Worm (Caenorhabditis elegans): ENCODE results near the gene abhd-3.2.

DNA sequence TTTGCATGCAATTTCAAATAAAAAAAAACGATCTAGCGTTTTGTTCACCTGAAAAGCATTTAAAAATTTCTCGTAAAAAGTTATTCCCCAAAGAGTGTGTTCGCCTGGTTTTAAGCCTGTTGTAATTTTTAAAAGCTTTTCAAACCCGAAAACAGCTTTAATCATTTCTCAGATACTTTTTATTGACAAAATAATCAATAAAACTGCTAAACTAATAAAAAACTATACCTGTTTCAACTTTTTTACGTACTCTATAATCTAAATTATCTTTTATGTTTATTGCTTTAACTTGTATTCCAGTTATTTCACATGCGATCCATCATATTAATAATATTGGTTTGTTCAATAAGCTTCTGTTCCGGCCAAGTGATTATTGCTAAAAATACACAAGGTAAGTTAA lies 26.2 kb upstream of the abhd-3.2 start, which contains the start of gene cutl-21:
- TF ChIP-seq chd-7 (tag; optimal IDR thresholded peaks at IDR 0.05) (no peak), ztf-28 (GFP tag; IDR thresholded peaks at IDR 0.05) (no peak), unc-62 (GFP tag; optimal IDR thresholded peaks at IDR 0.05) (no peak), lsy-27 (tag; optimal IDR thresholded peaks at IDR 0.05; ENCODE audit: borderline replicate concordance, insufficient read depth) (no peak), let-526 (GFP tag; IDR thresholded peaks at IDR 0.05) (no peak), snpc-1.1 (tag; optimal IDR thresholded peaks at IDR 0.05; ENCODE audit: insufficient read depth) (no peak), ama-1 (optimal IDR thresholded peaks at IDR 0.05) (no peak), ama-1 (GFP tag; optimal IDR thresholded peaks at IDR 0.05) (no peak), F33H1.4 (GFP tag; IDR thresholded peaks at IDR 0.05) (no peak), F22D6.2 (tag; optimal IDR thresholded peaks at IDR 0.05) (no peak), efl-1 (GFP tag; optimal IDR thresholded peaks at IDR 0.05) (no peak), T26A5.8 (tag; optimal IDR thresholded peaks at IDR 0.05) (no peak)

Data from whole organism, young adult.